Worm (Caenorhabditis elegans): ENCODE data around the gene Y17G9B.4.

ce11 chrIV:4758659-4759058 is 6.7 kb downstream of the Y17G9B.4 start, which contains the start of gene Y17G9B.8:
- no peak for TF ChIP-seq him-1 (tag; optimal IDR thresholded peaks at IDR 0.05)
- TF ChIP-seq dao-5 (tag; optimal IDR thresholded peaks at IDR 0.05) = no peak
- no peak for TF ChIP-seq W03F9.2 (tag; optimal IDR thresholded peaks at IDR 0.05)

Data from whole organism, L4/young adult.